Fruit fly (Drosophila melanogaster) whole organism, embryonic: ENCODE results near the gene P58IPK.

Experiments
- Ada2b ChIP-seq: fragments of 200-800 bp; sonication (Bioruptor generic); IDR thresholded peaks from 2 replicates; pipeline ENCODE4 v1.3.6; 2022; ENCODE audit warnings: missing biosample characterization, missing genetic modification characterization
- Bteb2 ChIP-seq: fragments of 200-800 bp; sonication (Bioruptor generic); optimal IDR thresholded peaks from 2 replicates; lab custom pipeline; 2016; ENCODE audit warnings: missing biosample characterization, missing genetic modification characterization
- CG10565 ChIP-seq: fragments of 200-800 bp; sonication (Bioruptor generic); optimal IDR thresholded peaks from 3 replicates; lab custom pipeline; 2016; ENCODE audit warnings: missing biosample characterization, mild to moderate bottlenecking, missing genetic modification characterization
- CG10654 ChIP-seq: fragments of 200-800 bp; sonication (Bioruptor generic); optimal IDR thresholded peaks from 2 replicates; lab custom pipeline; 2016; ENCODE audit warnings: missing biosample characterization, missing genetic modification characterization
- CG11504 ChIP-seq: fragments of 200-800 bp; sonication (Bioruptor generic); optimal IDR thresholded peaks from 3 replicates; lab custom pipeline; 2019; ENCODE audit warnings: missing biosample characterization, mild to moderate bottlenecking, missing genetic modification characterization, moderate library complexity
- CG11723 ChIP-seq: fragments of 200-800 bp; sonication (Bioruptor generic); optimal IDR thresholded peaks from 2 replicates; lab custom pipeline; 2017; ENCODE audit warnings: missing biosample characterization, mild to moderate bottlenecking, missing genetic modification characterization
- CG12071 ChIP-seq: fragments of 200-800 bp; sonication (Bioruptor generic); optimal IDR thresholded peaks from 3 replicates; lab custom pipeline; 2018; ENCODE audit warnings: missing biosample characterization, mild to moderate bottlenecking, missing genetic modification characterization
- CG12104 ChIP-seq: fragments of 200-800 bp; sonication (Bioruptor generic); optimal IDR thresholded peaks from 3 replicates; lab custom pipeline; 2016; ENCODE audit warnings: missing biosample characterization, missing genetic modification characterization
- CG12659 ChIP-seq: fragments of 200-800 bp; sonication (Bioruptor generic); optimal IDR thresholded peaks from 3 replicates; lab custom pipeline; 2017; ENCODE audit warnings: mild to moderate bottlenecking, missing biosample characterization, missing genetic modification reagents, missing genetic modification characterization
- CG12769 ChIP-seq: fragments of 200-800 bp; sonication (Bioruptor generic); optimal IDR thresholded peaks from 2 replicates; lab custom pipeline; 2019; ENCODE audit warnings: missing biosample characterization, mild to moderate bottlenecking, missing genetic modification characterization, moderate library complexity
- CG13296 ChIP-seq: fragments of 200-800 bp; sonication (Bioruptor generic); optimal IDR thresholded peaks from 3 replicates; lab custom pipeline; 2018; ENCODE audit warnings: missing biosample characterization, mild to moderate bottlenecking, missing genetic modification characterization
- CG15269 ChIP-seq: fragments of 200-800 bp; sonication (Bioruptor generic); optimal IDR thresholded peaks from 2 replicates; lab custom pipeline; 2018; ENCODE audit warnings: missing biosample characterization, mild to moderate bottlenecking, missing genetic modification characterization, moderate library complexity
- CG16779 ChIP-seq: fragments of 200-800 bp; sonication (Bioruptor generic); IDR thresholded peaks from 2 replicates; pipeline ENCODE4 v1.3.6; 2022; ENCODE audit warnings: missing biosample characterization, missing genetic modification characterization
- CG17829 ChIP-seq: fragments of 200-800 bp; optimal IDR thresholded peaks from 2 replicates; lab custom pipeline; 2019; ENCODE audit warnings: missing biosample characterization, mild to moderate bottlenecking, missing genetic modification characterization, moderate library complexity
- CG17912 ChIP-seq: fragments of 200-800 bp; sonication (Bioruptor generic); optimal IDR thresholded peaks from 2 replicates; lab custom pipeline; 2018; ENCODE audit warnings: missing biosample characterization, mild to moderate bottlenecking, missing genetic modification characterization
- CG3065 ChIP-seq: fragments of 200-800 bp; sonication (Bioruptor generic); optimal IDR thresholded peaks from 2 replicates; lab custom pipeline; 2016; ENCODE audit warnings: missing biosample characterization, missing genetic modification characterization
- CG31365 ChIP-seq: fragments of 200-800 bp; sonication (Bioruptor generic); optimal IDR thresholded peaks from 2 replicates; lab custom pipeline; 2018; ENCODE audit warnings: missing biosample characterization, mild to moderate bottlenecking, missing genetic modification characterization
- CG4424 ChIP-seq: fragments of 200-800 bp; sonication (Bioruptor generic); optimal IDR thresholded peaks from 3 replicates; lab custom pipeline; 2016; ENCODE audit warnings: missing biosample characterization, missing genetic modification characterization
- CG4820 ChIP-seq: fragments of 200-800 bp; sonication (Bioruptor generic); optimal IDR thresholded peaks from 3 replicates; lab custom pipeline; 2016; ENCODE audit warnings: missing biosample characterization, missing genetic modification characterization
- CG7745 ChIP-seq: fragments of 200-800 bp; sonication (Bioruptor generic); optimal IDR thresholded peaks from 2 replicates; lab custom pipeline; 2018; ENCODE audit warnings: missing biosample characterization, mild to moderate bottlenecking, missing genetic modification characterization, moderate library complexity
- CrebB ChIP-seq: fragments of 200-800 bp; sonication (Bioruptor generic); optimal IDR thresholded peaks from 3 replicates; lab custom pipeline; 2018; ENCODE audit warnings: missing biosample characterization, mild to moderate bottlenecking, missing genetic modification characterization
- D19B ChIP-seq: fragments of 200-800 bp; sonication (Bioruptor generic); optimal IDR thresholded peaks from 2 replicates; lab custom pipeline; 2017; ENCODE audit warnings: missing biosample characterization, mild to moderate bottlenecking, missing genetic modification characterization
- Dref ChIP-seq: fragments of 200-800 bp; sonication (Bioruptor generic); IDR thresholded peaks from 2 replicates; pipeline ENCODE4 v1.3.6; 2022; ENCODE audit warnings: missing biosample characterization, missing genetic modification characterization
- HLH3B ChIP-seq: fragments of 200-800 bp; sonication (Bioruptor generic); IDR thresholded peaks from 2 replicates; pipeline ENCODE4 v1.3.6; 2022; ENCODE audit warnings: missing biosample characterization, missing genetic modification characterization
- Hr3 ChIP-seq: fragments of 200-800 bp; sonication (Bioruptor generic); optimal IDR thresholded peaks from 3 replicates; lab custom pipeline; 2016; ENCODE audit warnings: missing biosample characterization, missing genetic modification characterization
- Lpt ChIP-seq: fragments of >200 bp; optimal IDR thresholded peaks from 2 replicates; lab custom pipeline; 2018; ENCODE audit warnings: missing biosample characterization, missing genetic modification characterization
- Mrtf ChIP-seq: fragments of 200-800 bp; sonication (Bioruptor generic); IDR thresholded peaks from 3 replicates; pipeline ENCODE4 v1.3.6; 2022; ENCODE audit warnings: missing biosample characterization, missing genetic modification characterization
- Nf-YB ChIP-seq: fragments of 200-800 bp; sonication (Bioruptor generic); optimal IDR thresholded peaks from 3 replicates; lab custom pipeline; 2019; ENCODE audit warnings: missing biosample characterization, mild to moderate bottlenecking, missing genetic modification characterization, moderate library complexity
- Rfx ChIP-seq: fragments of 200-800 bp; sonication (Bioruptor generic); IDR thresholded peaks from 2 replicates; pipeline ENCODE4 v1.3.6; 2022; ENCODE audit warnings: missing biosample characterization, missing genetic modification characterization
- Side ChIP-seq: fragments of 200-800 bp; sonication (Bioruptor generic); optimal IDR thresholded peaks from 2 replicates; lab custom pipeline; 2016; ENCODE audit warnings: missing biosample characterization, missing genetic modification characterization
- Xrp1 ChIP-seq: fragments of 200-800 bp; sonication (Bioruptor generic); IDR thresholded peaks from 2 replicates; pipeline ENCODE4 v1.3.6; 2022; ENCODE audit warnings: missing biosample characterization, missing genetic modification characterization
- ab ChIP-seq: fragments of 200-800 bp; sonication (Bioruptor generic); optimal IDR thresholded peaks from 2 replicates; lab custom pipeline; 2016; ENCODE audit warnings: missing biosample characterization, missing genetic modification characterization
- ap ChIP-seq: fragments of 200-800 bp; sonication (Bioruptor generic); IDR thresholded peaks from 2 replicates; pipeline ENCODE4 v1.3.6; 2022; ENCODE audit warnings: missing biosample characterization, missing genetic modification characterization
- crp ChIP-seq, 2 experiments: fragments of 200-800 bp; sonication (Bioruptor generic); optimal IDR thresholded peaks; 2 replicates in 1 of 2; 3 replicates in 1 of 2; lab custom pipeline; 2017; ENCODE audit warnings: missing biosample characterization in 2 of 2, missing genetic modification characterization in 2 of 2, mild to moderate bottlenecking in 1 of 2, moderate library complexity in 1 of 2
- ewg ChIP-seq: fragments of 200-800 bp; sonication (Bioruptor generic); optimal IDR thresholded peaks from 3 replicates; lab custom pipeline; 2017; ENCODE audit warnings: mild to moderate bottlenecking, missing biosample characterization, missing genetic modification reagents, missing genetic modification characterization
- gsb ChIP-seq: fragments of 200-800 bp; sonication (Bioruptor generic); IDR thresholded peaks from 2 replicates; pipeline ENCODE4 v1.3.6; 2022; ENCODE audit warnings: missing biosample characterization, missing genetic modification characterization
- ham ChIP-seq: fragments of 200-800 bp; sonication (Bioruptor generic); IDR thresholded peaks from 2 replicates; pipeline ENCODE4 v1.3.6; 2022; ENCODE audit warnings: missing biosample characterization, missing genetic modification characterization
- jigr1 ChIP-seq: fragments of 200-800 bp; sonication (Bioruptor generic); IDR thresholded peaks from 3 replicates; pipeline ENCODE4 v1.3.6; 2022; ENCODE audit warnings: missing biosample characterization, missing genetic modification characterization
- jumu ChIP-seq: fragments of 200-800 bp; sonication (Bioruptor generic); optimal IDR thresholded peaks from 3 replicates; lab custom pipeline; 2016; ENCODE audit warnings: missing biosample characterization, missing genetic modification characterization
- lbe ChIP-seq: fragments of 200-800 bp; sonication (Bioruptor generic); optimal IDR thresholded peaks from 2 replicates; lab custom pipeline; 2016; ENCODE audit warnings: missing biosample characterization, mild to moderate bottlenecking, missing genetic modification characterization
- lmd ChIP-seq: fragments of 200-800 bp; sonication (Bioruptor generic); IDR thresholded peaks from 2 replicates; pipeline ENCODE4 v1.3.6; 2022; ENCODE audit warnings: missing biosample characterization, missing genetic modification characterization
- pfk ChIP-seq: fragments of 200-800 bp; sonication (Bioruptor generic); optimal IDR thresholded peaks from 2 replicates; lab custom pipeline; 2018; ENCODE audit warnings: missing biosample characterization, mild to moderate bottlenecking, missing genetic modification characterization, moderate library complexity
- ranshi ChIP-seq: fragments of 200-800 bp; sonication (Bioruptor generic); IDR thresholded peaks from 2 replicates; pipeline ENCODE4 v1.3.6; 2022; ENCODE audit warnings: missing biosample characterization, missing genetic modification characterization
- schlank ChIP-seq: fragments of 200-800 bp; sonication (Bioruptor generic); optimal IDR thresholded peaks from 2 replicates; lab custom pipeline; 2018; ENCODE audit warnings: missing biosample characterization, mild to moderate bottlenecking, missing genetic modification characterization
- sens-2 ChIP-seq: fragments of 200-800 bp; sonication (Bioruptor generic); IDR thresholded peaks from 2 replicates; pipeline ENCODE4 v1.3.6; 2022; ENCODE audit warnings: missing biosample characterization, missing genetic modification characterization
- shn ChIP-seq: fragments of 200-800 bp; sonication (Bioruptor generic); optimal IDR thresholded peaks from 3 replicates; lab custom pipeline; 2016; ENCODE audit warnings: missing biosample characterization, missing genetic modification characterization
- sisA ChIP-seq: fragments of 200-800 bp; sonication (Bioruptor generic); IDR thresholded peaks from 2 replicates; pipeline ENCODE4 v1.3.6; 2022; ENCODE audit warnings: missing biosample characterization, missing genetic modification characterization
- so ChIP-seq: fragments of 200-800 bp; sonication (Bioruptor generic); IDR thresholded peaks from 3 replicates; pipeline ENCODE4 v1.3.6; 2022; ENCODE audit warnings: missing biosample characterization, missing genetic modification characterization
- sob ChIP-seq: fragments of 200-800 bp; sonication (Bioruptor generic); IDR thresholded peaks from 2 replicates; pipeline ENCODE4 v1.3.6; 2022; ENCODE audit warnings: missing biosample characterization, missing genetic modification characterization
- tna ChIP-seq: fragments of 200-800 bp; sonication (Bioruptor generic); IDR thresholded peaks from 2 replicates; pipeline ENCODE4 v1.3.6; 2022; ENCODE audit warnings: missing biosample characterization, missing genetic modification characterization; ENCODE audit not compliant: partially characterized antibody
- zen2 ChIP-seq: fragments of 200-800 bp; sonication (Bioruptor generic); IDR thresholded peaks from 3 replicates; pipeline ENCODE4 v1.3.6; 2022; ENCODE audit warnings: missing biosample characterization, missing genetic modification characterization; ENCODE audit not compliant: partially characterized antibody

The P58IPK gene

dm6 chr3R:9550265-9551012, 36.3 kb upstream of the P58IPK start:
- TF ChIP-seq Xrp1 (GFP tag; lab: Robert Waterston, UW) (no peak), sens-2 (GFP tag; lab: Robert Waterston, UW) (no peak), CG16779 (GFP tag; lab: Robert Waterston, UW) (no peak), CG4424 (GFP tag; lab: Kevin White, UChicago) (no peak), CG11504 (no peak), schlank (tag; lab: Kevin White, UChicago) (no peak), CG12769 (tag; lab: Kevin White, UChicago) (no peak), CG12071 (GFP tag; lab: Kevin White, UChicago) (no peak), crp (GFP tag; optimal IDR thresholded peaks at IDR 0.05; lab: Kevin White, UChicago) (no peak), CG15269 (tag; lab: Kevin White, UChicago) (peak; percentile 27), pfk (GFP tag; lab: Kevin White, UChicago) (no peak), ab (GFP tag; lab: Kevin White, UChicago) (no peak), so (GFP tag; lab: Robert Waterston, UW) (no peak), Lpt (GFP tag; lab: Kevin White, UChicago) (no peak), CG31365 (tag; lab: Kevin White, UChicago) (no peak), CrebB (tag; lab: Kevin White, UChicago) (no peak), CG10654 (GFP tag; lab: Kevin White, UChicago) (no peak), tna (no peak), HLH3B (GFP tag; lab: Robert Waterston, UW) (no peak), Dref (GFP tag; lab: Robert Waterston, UW) (no peak), jumu (no peak), ranshi (no peak), CG17912 (GFP tag; lab: Kevin White, UChicago) (no peak), ap (GFP tag; lab: Robert Waterston, UW) (no peak), Bteb2 (GFP tag; lab: Kevin White, UChicago) (no peak), CG12659 (GFP tag; lab: Kevin White, UChicago) (no peak), ham (no peak), shn (GFP tag; lab: Kevin White, UChicago) (no peak), Mrtf (GFP tag; lab: Robert Waterston, UW) (no peak), CG10565 (GFP tag; lab: Kevin White, UChicago) (no peak), D19B (no peak), CG13296 (no peak), Side (GFP tag; lab: Kevin White, UChicago) (no peak), Hr3 (GFP tag; lab: Kevin White, UChicago) (no peak), sisA (GFP tag; lab: Robert Waterston, UW) (no peak), CG3065 (GFP tag; lab: Kevin White, UChicago) (no peak), CG12104 (GFP tag; lab: Kevin White, UChicago) (no peak), CG11723 (GFP tag; lab: Kevin White, UChicago) (no peak), lbe (GFP tag; lab: Kevin White, UChicago) (peak; percentile 12), lmd (GFP tag; lab: Robert Waterston, UW) (no peak), sob (GFP tag; lab: Robert Waterston, UW) (no peak), Ada2b (GFP tag; lab: Robert Waterston, UW) (no peak), jigr1 (GFP tag; lab: Robert Waterston, UW) (no peak), Rfx (GFP tag; lab: Robert Waterston, UW) (no peak), ewg (GFP tag; lab: Kevin White, UChicago) (no peak), CG17829 (no peak), Nf-YB (GFP tag; lab: Kevin White, UChicago) (no peak), CG4820 (GFP tag; lab: Kevin White, UChicago) (no peak), gsb (no peak), zen2 (GFP tag; lab: Robert Waterston, UW) (no peak), CG7745 (tag; lab: Kevin White, UChicago) (no peak)
